Fruit fly (Drosophila melanogaster) whole organism, wandering third instar larva: ENCODE measurements around the gene CG43185.

ENCODE experiments used
- Abd-B ChIP-seq: fragments of >200 bp; optimal IDR thresholded peaks from 2 replicates; lab custom pipeline; 2017; ENCODE audit warnings: missing biosample characterization, missing genetic modification characterization
- CG32264 ChIP-seq: fragments of 200-800 bp; sonication (Bioruptor generic); optimal IDR thresholded peaks from 2 replicates; lab custom pipeline; 2016; ENCODE audit warnings: missing biosample characterization, missing genetic modification characterization
- GATAd ChIP-seq: sonication (Bioruptor generic); optimal IDR thresholded peaks from 2 replicates; lab custom pipeline; 2016; ENCODE audit warnings: missing biosample characterization, missing genetic modification characterization
- Hr83 ChIP-seq: fragments of 200-300 bp; sonication (Bioruptor generic); optimal IDR thresholded peaks from 2 replicates; lab custom pipeline; 2016; ENCODE audit warnings: missing biosample characterization, mild to moderate bottlenecking, missing genetic modification characterization, moderate library complexity; ENCODE audit not compliant: poor library complexity, severe bottlenecking
- Mio ChIP-seq: sonication (Bioruptor generic); optimal IDR thresholded peaks from 2 replicates; lab custom pipeline; 2016; ENCODE audit warnings: missing biosample characterization, missing genetic modification characterization
- Myc ChIP-seq: fragments of >200 bp; optimal IDR thresholded peaks from 2 replicates; lab custom pipeline; 2017
- OdsH ChIP-seq: fragments of 200-800 bp; sonication (Bioruptor generic); optimal IDR thresholded peaks from 2 replicates; lab custom pipeline; 2016; ENCODE audit warnings: missing biosample characterization, mild to moderate bottlenecking, missing genetic modification characterization
- brk ChIP-seq: fragments of 200-800 bp; sonication (Bioruptor generic); optimal IDR thresholded peaks from 2 replicates; lab custom pipeline; 2016; ENCODE audit warnings: missing biosample characterization, mild to moderate bottlenecking, missing genetic modification characterization
- h ChIP-seq: fragments of 200-800 bp; sonication (Bioruptor generic); optimal IDR thresholded peaks from 3 replicates; lab custom pipeline; 2016; ENCODE audit warnings: missing biosample characterization, mild to moderate bottlenecking, missing genetic modification characterization
- pan ChIP-seq: fragments of >200 bp; optimal IDR thresholded peaks from 2 replicates; lab custom pipeline; 2017
- psq ChIP-seq: fragments of 200-800 bp; sonication (Bioruptor generic); optimal IDR thresholded peaks from 3 replicates; lab custom pipeline; 2017; ENCODE audit warnings: missing biosample characterization, mild to moderate bottlenecking, missing genetic modification characterization, moderate library complexity
- tai ChIP-seq: sonication (Bioruptor generic); optimal IDR thresholded peaks from 2 replicates; lab custom pipeline; 2016; ENCODE audit warnings: missing biosample characterization, missing genetic modification characterization
- woc ChIP-seq: sonication (Bioruptor generic); optimal IDR thresholded peaks from 2 replicates; lab custom pipeline; 2016; ENCODE audit warnings: missing biosample characterization, mild to moderate bottlenecking, missing genetic modification characterization

dm6 chr2L:5923603-5924138, 39.0 kb downstream of the CG43185 start, which contains the start of gene CG9016:
- no peak for TF ChIP-seq tai (GFP tag; lab: Kevin White, UChicago)
- no peak for TF ChIP-seq brk (GFP tag; lab: Kevin White, UChicago)
- no peak for TF ChIP-seq psq (GFP tag; lab: Kevin White, UChicago)
- no peak for TF ChIP-seq Hr83
- TF ChIP-seq h (GFP tag; lab: Kevin White, UChicago): no peak
- TF ChIP-seq OdsH (GFP tag; lab: Kevin White, UChicago): no peak
- TF ChIP-seq GATAd (GFP tag; lab: Kevin White, UChicago): no peak
- TF ChIP-seq woc (GFP tag; lab: Kevin White, UChicago): no peak
- TF ChIP-seq pan (lab: Kevin White, UChicago): no peak
- no peak for TF ChIP-seq Myc (lab: Kevin White, UChicago)
- TF ChIP-seq Mio (GFP tag; lab: Kevin White, UChicago): no peak
- TF ChIP-seq CG32264 (GFP tag; lab: Kevin White, UChicago): no peak
- no peak for TF ChIP-seq Abd-B (GFP tag; lab: Kevin White, UChicago)
